Fruit fly (Drosophila melanogaster): ENCODE measurements around the gene Pdk1.

Pdk1 gene

dm6 chr3L:129311-129816 lies at the start of gene Pdk1 (continued):
- peak; percentile 20 for TF ChIP-seq CG1233 (GFP tag; optimal IDR thresholded peaks at IDR 0.05)
- TF ChIP-seq abd-A (tag; optimal IDR thresholded peaks at IDR 0.05) = peak; percentile 88
- TF ChIP-seq Nf-YA (GFP tag; IDR thresholded peaks at IDR 0.05) = peak; percentile 34; the same call in 1 of the 2 replicates
- no peak for TF ChIP-seq pnt (GFP tag; optimal IDR thresholded peaks at IDR 0.05)
- TF ChIP-seq crc (GFP tag; optimal IDR thresholded peaks at IDR 0.05) = no peak
- 0 out of 2 replicates have a peak, but pooled peaks have one; percentile 29 for TF ChIP-seq sob (GFP tag; IDR thresholded peaks at IDR 0.05)
- TF ChIP-seq Neu2 (GFP tag; optimal IDR thresholded peaks at IDR 0.05; ENCODE audit: borderline replicate concordance) = no peak
- TF ChIP-seq Blimp-1 (GFP tag; optimal IDR thresholded peaks at IDR 0.05) = peak; percentile 53
- peak; percentile 42; the same call in 1 of the 3 replicates for TF ChIP-seq gce (GFP tag; IDR thresholded peaks at IDR 0.05)
- TF ChIP-seq CG4617 (GFP tag; optimal IDR thresholded peaks at IDR 0.05; ENCODE audit: borderline replicate concordance) = no peak
- TF ChIP-seq aop (GFP tag; IDR thresholded peaks at IDR 0.05) = peak; percentile 31; the same call in 1 of the 2 replicates
- peak; percentile 91 for TF ChIP-seq psq (GFP tag; optimal IDR thresholded peaks at IDR 0.05)
- no peak for TF ChIP-seq Asciz (GFP tag; optimal IDR thresholded peaks at IDR 0.05)
- peak; percentile 79 for TF ChIP-seq CG3163 (GFP tag; optimal IDR thresholded peaks at IDR 0.05)
- peak; percentile 29 for TF ChIP-seq Dp (GFP tag; optimal IDR thresholded peaks at IDR 0.05)
- no peak for TF ChIP-seq lmd (GFP tag; IDR thresholded peaks at IDR 0.05)
- no peak for TF ChIP-seq CG11696 (GFP tag; IDR thresholded peaks at IDR 0.05)
- TF ChIP-seq trh (GFP tag; optimal IDR thresholded peaks at IDR 0.05) = no peak
- no peak for TF ChIP-seq pb (GFP tag; optimal IDR thresholded peaks at IDR 0.05)
- TF ChIP-seq CG4328 (GFP tag; optimal IDR thresholded peaks at IDR 0.05) = peak; percentile 41
- peak; percentile 97 for TF ChIP-seq CG2199 (GFP tag; IDR thresholded peaks at IDR 0.05)
- peak; percentile 27 for TF ChIP-seq D19B (GFP tag; optimal IDR thresholded peaks at IDR 0.05)
- peak in 1 of 3 experiments; percentile 44 for TF ChIP-seq Stat92E (GFP tag; optimal IDR thresholded peaks at IDR 0.05)
- TF ChIP-seq luna (GFP tag; optimal IDR thresholded peaks at IDR 0.05) = no peak
- no peak for TF ChIP-seq Vsx1 (GFP tag; optimal IDR thresholded peaks at IDR 0.05)
- peak; percentile 89 for TF ChIP-seq pros (GFP tag; optimal IDR thresholded peaks at IDR 0.05)
- peak; percentile 84; the same call in 2 of the 4 replicates for TF ChIP-seq chinmo (GFP tag; IDR thresholded peaks at IDR 0.05; ENCODE audit: partially characterized antibody)
- 0 out of 2 replicates have a peak, but pooled peaks have one; percentile 8 for TF ChIP-seq inv (GFP tag; IDR thresholded peaks at IDR 0.05; ENCODE audit: partially characterized antibody)
- peak in 1 of 2 experiments; percentile 36 for TF ChIP-seq Eip74EF (GFP tag; optimal IDR thresholded peaks at IDR 0.05)
- TF ChIP-seq cg (GFP tag; optimal IDR thresholded peaks at IDR 0.05) = peak; percentile 23
- TF ChIP-seq tll (GFP tag; optimal IDR thresholded peaks at IDR 0.05) = peak in 1 of 2 experiments; percentile 35
- peak; percentile 34 for TF ChIP-seq CG7839 (tag; optimal IDR thresholded peaks at IDR 0.05)
- peak; percentile 60; the same call in 1 of the 2 replicates for TF ChIP-seq E2f1 (GFP tag; IDR thresholded peaks at IDR 0.05)
- no peak for TF ChIP-seq dmrt11E (tag; optimal IDR thresholded peaks at IDR 0.05)
- TF ChIP-seq CG5180 (GFP tag; optimal IDR thresholded peaks at IDR 0.05) = peak; percentile 40
- TF ChIP-seq CG13894 (tag; optimal IDR thresholded peaks at IDR 0.05) = peak; percentile 66
- peak; percentile 83 for TF ChIP-seq CG12769 (tag; optimal IDR thresholded peaks at IDR 0.05)
- TF ChIP-seq Hmr (GFP tag; optimal IDR thresholded peaks at IDR 0.05) = peak; percentile 51
- peak; percentile 63 for TF ChIP-seq bbx (GFP tag; IDR thresholded peaks at IDR 0.05; ENCODE audit: partially characterized antibody)
- peak; percentile 54 for TF ChIP-seq CG10431 (GFP tag; optimal IDR thresholded peaks at IDR 0.05)
- TF ChIP-seq exex (tag; optimal IDR thresholded peaks at IDR 0.05) = peak; percentile 27
- 0 out of 2 replicates have a peak, but pooled peaks have one; percentile 28 for TF ChIP-seq Drgx (GFP tag; IDR thresholded peaks at IDR 0.05)
- TF ChIP-seq Dll (GFP tag; IDR thresholded peaks at IDR 0.05; ENCODE audit: partially characterized antibody) = no peak
- peak; percentile 49 for TF ChIP-seq run (tag; optimal IDR thresholded peaks at IDR 0.05)
- TF ChIP-seq CG1603 (tag; optimal IDR thresholded peaks at IDR 0.05) = peak; percentile 60
- TF ChIP-seq gro (GFP tag; optimal IDR thresholded peaks at IDR 0.05) = peak; percentile 80
- TF ChIP-seq CG8924 (tag; optimal IDR thresholded peaks at IDR 0.05) = peak; percentile 5

Data from whole organism, embryonic.